Worm (Caenorhabditis elegans) whole organism, early embryonic: ENCODE data around the gene nlp-101.

ENCODE experiments used
- F13C5.2 ChIP-seq: sonication (generic microtip); optimal IDR thresholded peaks from 2 replicates; lab custom pipeline; 2017; ENCODE audit warnings: mild to moderate bottlenecking, missing genetic modification characterization, inconsistent platforms, missing compliant biosample characterization
- ama-1 ChIP-seq: fragments of 150-350 bp; optimal IDR thresholded peaks from 2 replicates; lab custom pipeline; 2014
- ceh-13 ChIP-seq: fragments of 200-800 bp; sonication (Bioruptor generic); optimal IDR thresholded peaks from 2 replicates; lab custom pipeline; 2018; ENCODE audit warnings: mild to moderate bottlenecking, missing genetic modification characterization, missing compliant biosample characterization
- ets-7 ChIP-seq: sonication (generic microtip); optimal IDR thresholded peaks from 2 replicates; lab custom pipeline; 2016; ENCODE audit warnings: missing genotype, missing genetic modification characterization, missing compliant biosample characterization
- flt-1 ChIP-seq: fragments of 200-800 bp; sonication (Bioruptor generic); IDR thresholded peaks from 2 replicates; pipeline ENCODE4 v1.3.6; 2022; ENCODE audit warnings: missing genetic modification characterization, missing compliant biosample characterization
- hnd-1 ChIP-seq: sonication (generic microtip); optimal IDR thresholded peaks from 2 replicates; lab custom pipeline; 2016; ENCODE audit warnings: missing genetic modification characterization, missing compliant biosample characterization
- scrt-1 ChIP-seq: fragments of 200-800 bp; sonication (Bioruptor generic); IDR thresholded peaks from 2 replicates; pipeline ENCODE4 v1.3.6; 2022; ENCODE audit warnings: missing genetic modification characterization, missing compliant biosample characterization
- tbx-11 ChIP-seq: fragments of 200-800 bp; sonication (Bioruptor generic); IDR thresholded peaks from 2 replicates; pipeline ENCODE4 v1.3.6; 2022; ENCODE audit warnings: missing genetic modification characterization, missing compliant biosample characterization
- tbx-37 ChIP-seq: fragments of 200-800 bp; sonication (Bioruptor generic); conservative IDR thresholded peaks from 2 replicates; pipeline ENCODE4 v1.3.6; 2022; ENCODE audit warnings: missing genetic modification reagents, missing genetic modification characterization, missing compliant biosample characterization
- tra-4 ChIP-seq: sonication (generic microtip); optimal IDR thresholded peaks from 2 replicates; lab custom pipeline; 2017; ENCODE audit warnings: missing genetic modification characterization, missing compliant biosample characterization

DNA sequence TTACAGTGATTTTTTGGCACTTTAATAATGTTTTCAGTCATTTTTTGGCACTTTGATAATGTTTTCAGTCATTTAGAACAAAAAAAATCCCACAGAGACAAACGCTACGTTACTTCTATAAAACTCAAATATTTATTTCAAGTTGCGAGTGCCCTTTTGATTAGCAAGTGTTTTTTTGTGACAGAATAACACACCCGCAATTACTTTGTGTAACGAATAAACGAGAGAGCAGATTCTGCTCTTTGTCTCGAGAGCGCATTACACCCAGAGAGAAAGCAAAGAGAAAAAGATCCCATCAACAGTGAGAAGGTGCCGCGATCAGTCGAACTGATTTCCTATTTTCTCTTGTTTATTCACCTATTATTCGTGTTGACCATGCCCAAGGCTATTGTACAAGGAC lies 45.3 kb downstream of the nlp-101 start, which contains the start of gene pcyt-2.2:
- TF ChIP-seq tra-4 (no peak), hnd-1 (tag; lab: Kevin White, UChicago) (no peak), ama-1 (no peak), flt-1 (GFP tag; lab: Robert Waterston, UW) (no peak), ceh-13 (GFP tag; lab: Kevin White, UChicago) (no peak), tbx-11 (GFP tag; lab: Robert Waterston, UW) (no peak), F13C5.2 (tag; lab: Kevin White, UChicago) (no peak), ets-7 (tag; lab: Kevin White, UChicago) (no peak), tbx-37 (GFP tag; lab: Robert Waterston, UW) (no peak), scrt-1 (GFP tag; lab: Robert Waterston, UW) (no peak)
